Fruit fly (Drosophila melanogaster) whole organism, prepupa: Measurements from ENCODE around the gene raptor.
A peak's percentile ranks its signal among the peaks of the same experiment; 100 is the strongest.

Source experiments
- CG8119 ChIP-seq: fragments of 200-800 bp; sonication (Bioruptor generic); IDR thresholded peaks from 3 replicates; pipeline ENCODE4 v1.3.6; 2022; ENCODE audit warnings: missing biosample characterization, missing genetic modification characterization
- CG8319 ChIP-seq: fragments of 200-800 bp; sonication (Bioruptor generic); optimal IDR thresholded peaks from 3 replicates; lab custom pipeline; 2016; ENCODE audit warnings: missing biosample characterization, missing genetic modification characterization
- CG8632 ChIP-seq: fragments of 200-800 bp; sonication (Bioruptor generic); optimal IDR thresholded peaks from 3 replicates; lab custom pipeline; 2016; ENCODE audit warnings: missing biosample characterization, missing genetic modification characterization
- Eip78C ChIP-seq: fragments of 200-800 bp; sonication (Bioruptor generic); peaks from one replicate; lab custom pipeline; 2016; ENCODE audit warnings: missing biosample characterization, missing genetic modification characterization
- Hr39 ChIP-seq: fragments of 200-800 bp; sonication (Bioruptor generic); optimal IDR thresholded peaks from 2 replicates; lab custom pipeline; 2016; ENCODE audit warnings: missing biosample characterization, missing genetic modification characterization
- Lpt ChIP-seq: fragments of 200-800 bp; sonication (Bioruptor generic); optimal IDR thresholded peaks from 3 replicates; lab custom pipeline; 2016; ENCODE audit warnings: missing biosample characterization, missing genetic modification characterization
- Met ChIP-seq: fragments of 200-800 bp; sonication (Bioruptor generic); optimal IDR thresholded peaks from 3 replicates; lab custom pipeline; 2016; ENCODE audit warnings: missing biosample characterization, missing genetic modification characterization
- OdsH ChIP-seq: fragments of 200-800 bp; sonication (Bioruptor generic); optimal IDR thresholded peaks from 3 replicates; lab custom pipeline; 2016; ENCODE audit warnings: missing biosample characterization, missing genetic modification characterization
- Sox102F ChIP-seq: fragments of 200-800 bp; sonication (Bioruptor generic); optimal IDR thresholded peaks from 2 replicates; lab custom pipeline; 2016; ENCODE audit warnings: missing biosample characterization, mild to moderate bottlenecking, missing genetic modification characterization
- dsx ChIP-seq: fragments of 200-800 bp; optimal IDR thresholded peaks from 3 replicates; lab custom pipeline; 2019; ENCODE audit warnings: missing biosample characterization, mild to moderate bottlenecking, missing genetic modification characterization, moderate library complexity; ENCODE audit not compliant: poor library complexity, severe bottlenecking

DNA sequence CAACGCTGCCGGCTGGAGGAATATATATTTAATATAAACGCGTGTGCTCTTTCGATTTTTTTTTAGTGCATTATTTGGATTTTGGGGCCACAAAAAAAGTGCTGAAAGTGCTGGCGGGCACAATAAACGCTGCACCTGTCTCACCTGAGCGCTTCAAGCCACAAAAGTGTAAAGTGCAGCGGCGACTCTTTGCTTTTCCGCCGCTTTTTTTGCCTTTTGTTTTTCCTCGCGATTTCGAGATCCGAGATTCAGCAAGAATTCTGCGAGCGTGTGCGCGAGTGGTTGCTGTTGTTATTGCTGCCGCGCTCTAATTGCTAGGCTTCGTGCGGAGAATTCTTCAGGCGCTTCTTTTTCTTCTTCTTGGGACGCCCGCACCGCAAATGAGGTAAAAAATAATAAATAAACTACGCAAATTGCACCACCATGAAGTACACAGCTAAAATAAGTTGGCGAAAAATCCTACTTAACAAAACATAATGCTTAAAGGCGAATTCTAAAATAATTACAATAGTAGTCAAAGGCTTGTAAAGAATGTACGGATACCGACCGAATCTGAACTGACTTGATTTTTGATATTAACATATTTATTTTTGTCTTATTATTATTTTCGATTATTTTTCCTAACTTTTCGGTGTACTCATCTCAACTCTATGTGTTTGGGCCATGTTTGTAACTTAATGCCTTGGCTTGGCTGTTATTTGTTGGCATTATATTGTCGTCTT, 38.9 kb downstream of the raptor start:
- no peak for TF ChIP-seq Lpt (GFP tag; lab: Kevin White, UChicago)
- TF ChIP-seq Met (GFP tag; lab: Kevin White, UChicago), result no peak
- TF ChIP-seq OdsH (GFP tag; lab: Kevin White, UChicago), result peak; percentile 4
- no peak for TF ChIP-seq Hr39 (GFP tag; lab: Kevin White, UChicago)
- TF ChIP-seq Sox102F, result no peak
- no peak for TF ChIP-seq dsx (GFP tag; lab: Kevin White, UChicago)
- TF ChIP-seq Eip78C (GFP tag; lab: Kevin White, UChicago), result no peak
- no peak for TF ChIP-seq CG8319 (GFP tag; lab: Kevin White, UChicago)
- no peak for TF ChIP-seq CG8632 (GFP tag; lab: Kevin White, UChicago)
- no peak for TF ChIP-seq CG8119 (GFP tag; lab: Robert Waterston, UW)
